Fruit fly (Drosophila melanogaster) whole organism, embryonic: ENCODE measurements around the gene Shaw.

Source experiments
- Ada2b ChIP-seq: fragments of 200-800 bp; sonication (Bioruptor generic); IDR thresholded peaks from 2 replicates; pipeline ENCODE4 v1.3.6; 2022; ENCODE audit warnings: missing biosample characterization, missing genetic modification characterization
- Antp ChIP-seq: fragments of 200-800 bp; sonication (Bioruptor generic); optimal IDR thresholded peaks from 3 replicates; lab custom pipeline; 2016; ENCODE audit warnings: missing biosample characterization, missing genetic modification characterization
- CG10209 ChIP-seq: fragments of 200-800 bp; sonication (Bioruptor generic); optimal IDR thresholded peaks from 3 replicates; lab custom pipeline; 2017; ENCODE audit warnings: missing biosample characterization, mild to moderate bottlenecking, missing genetic modification characterization, missing genetic modification reagents
- CG10321 ChIP-seq: fragments of 200-800 bp; sonication (Bioruptor generic); IDR thresholded peaks from 2 replicates; pipeline ENCODE4 v1.3.6; 2022; ENCODE audit warnings: missing biosample characterization, missing genetic modification characterization
- CG12659 ChIP-seq: fragments of 200-800 bp; sonication (Bioruptor generic); optimal IDR thresholded peaks from 3 replicates; lab custom pipeline; 2017; ENCODE audit warnings: mild to moderate bottlenecking, missing biosample characterization, missing genetic modification reagents, missing genetic modification characterization
- CG12769 ChIP-seq: fragments of 200-800 bp; sonication (Bioruptor generic); optimal IDR thresholded peaks from 2 replicates; lab custom pipeline; 2019; ENCODE audit warnings: missing biosample characterization, mild to moderate bottlenecking, missing genetic modification characterization, moderate library complexity
- CG13424 ChIP-seq: fragments of 200-800 bp; sonication (Bioruptor generic); optimal IDR thresholded peaks from 2 replicates; lab custom pipeline; 2019; ENCODE audit warnings: missing biosample characterization, mild to moderate bottlenecking, missing genetic modification characterization, moderate library complexity
- CG13775 ChIP-seq: fragments of 200-800 bp; sonication (Bioruptor generic); optimal IDR thresholded peaks from 3 replicates; lab custom pipeline; 2017; ENCODE audit warnings: missing biosample characterization, mild to moderate bottlenecking, missing genetic modification characterization
- CG14441 ChIP-seq: fragments of 200-800 bp; sonication (Bioruptor generic); IDR thresholded peaks from 2 replicates; pipeline ENCODE4 v1.3.6; 2022; ENCODE audit warnings: missing biosample characterization, missing genetic modification characterization
- CG15696 ChIP-seq: fragments of 200-800 bp; sonication (Bioruptor generic); optimal IDR thresholded peaks from 2 replicates; lab custom pipeline; 2019; ENCODE audit warnings: missing biosample characterization, mild to moderate bottlenecking, missing genetic modification characterization, moderate library complexity
- CG18619 ChIP-seq: fragments of 200-800 bp; sonication (Bioruptor generic); optimal IDR thresholded peaks from 3 replicates; lab custom pipeline; 2017; ENCODE audit warnings: missing biosample characterization, mild to moderate bottlenecking, missing genetic modification characterization
- CG2678 ChIP-seq: fragments of 200-800 bp; sonication (Bioruptor generic); optimal IDR thresholded peaks from 3 replicates; lab custom pipeline; 2019; ENCODE audit warnings: missing biosample characterization, mild to moderate bottlenecking, missing genetic modification characterization, moderate library complexity
- CG31441 ChIP-seq: fragments of 200-800 bp; sonication (Bioruptor generic); IDR thresholded peaks from 2 replicates; pipeline ENCODE4 v1.3.6; 2022; ENCODE audit warnings: missing biosample characterization, missing genetic modification characterization
- CG5245 ChIP-seq: fragments of 200-800 bp; sonication (Bioruptor generic); optimal IDR thresholded peaks from 3 replicates; lab custom pipeline; 2016; ENCODE audit warnings: missing biosample characterization, missing genetic modification characterization
- CG6765 ChIP-seq: fragments of 200-800 bp; sonication (Bioruptor generic); optimal IDR thresholded peaks from 3 replicates; lab custom pipeline; 2017; ENCODE audit warnings: missing biosample characterization, mild to moderate bottlenecking, missing genetic modification characterization
- CG8478 ChIP-seq: fragments of >200 bp; optimal IDR thresholded peaks from 2 replicates; lab custom pipeline; 2018
- CrebB ChIP-seq: fragments of 200-800 bp; sonication (Bioruptor generic); optimal IDR thresholded peaks from 3 replicates; lab custom pipeline; 2018; ENCODE audit warnings: missing biosample characterization, mild to moderate bottlenecking, missing genetic modification characterization
- Deaf1 ChIP-seq: fragments of 200-800 bp; optimal IDR thresholded peaks from 3 replicates; lab custom pipeline; 2019; ENCODE audit warnings: missing biosample characterization, mild to moderate bottlenecking, missing genetic modification characterization, moderate library complexity
- Drgx ChIP-seq: fragments of 200-800 bp; sonication (Bioruptor generic); IDR thresholded peaks from 2 replicates; pipeline ENCODE4 v1.3.6; 2022; ENCODE audit warnings: missing biosample characterization, missing genetic modification characterization
- Gsc ChIP-seq: fragments of 200-800 bp; sonication (Bioruptor generic); IDR thresholded peaks from 2 replicates; pipeline ENCODE4 v1.3.6; 2022; ENCODE audit warnings: missing biosample characterization, missing genetic modification characterization
- HLH3B ChIP-seq: fragments of 200-800 bp; sonication (Bioruptor generic); IDR thresholded peaks from 2 replicates; pipeline ENCODE4 v1.3.6; 2022; ENCODE audit warnings: missing biosample characterization, missing genetic modification characterization
- HLH4C ChIP-seq: fragments of 200-800 bp; sonication (Bioruptor generic); IDR thresholded peaks from 3 replicates; pipeline ENCODE4 v1.3.6; 2022; ENCODE audit warnings: missing biosample characterization, missing genetic modification characterization; ENCODE audit not compliant: partially characterized antibody
- HLHmδ ChIP-seq: fragments of 200-800 bp; sonication (Bioruptor generic); optimal IDR thresholded peaks from 2 replicates; lab custom pipeline; 2018; ENCODE audit warnings: missing biosample characterization, mild to moderate bottlenecking, missing genetic modification characterization, moderate library complexity
- Kr ChIP-seq: fragments of 200-800 bp; sonication (Bioruptor generic); optimal IDR thresholded peaks from 2 replicates; lab custom pipeline; 2017; ENCODE audit warnings: missing biosample characterization, mild to moderate bottlenecking, missing genetic modification characterization
- Mad ChIP-seq: fragments of 200-800 bp; sonication (Bioruptor generic); optimal IDR thresholded peaks from 2 replicates; lab custom pipeline; 2016; ENCODE audit warnings: missing biosample characterization, missing genetic modification characterization
- Med ChIP-seq: fragments of 200-800 bp; sonication (Bioruptor generic); peaks from one replicate; lab custom pipeline; 2016; ENCODE audit warnings: missing biosample characterization, missing genetic modification characterization, mild to moderate bottlenecking, inconsistent platforms, moderate library complexity
- Mrtf ChIP-seq: fragments of 200-800 bp; sonication (Bioruptor generic); IDR thresholded peaks from 3 replicates; pipeline ENCODE4 v1.3.6; 2022; ENCODE audit warnings: missing biosample characterization, missing genetic modification characterization
- NFAT ChIP-seq: fragments of 200-800 bp; sonication (Bioruptor generic); IDR thresholded peaks from 2 replicates; pipeline ENCODE4 v1.3.6; 2022; ENCODE audit warnings: missing biosample characterization, missing genetic modification characterization
- Sox102F ChIP-seq: fragments of 200-800 bp; sonication (Bioruptor generic); optimal IDR thresholded peaks from 2 replicates; lab custom pipeline; 2018; ENCODE audit warnings: missing biosample characterization, mild to moderate bottlenecking, missing genetic modification characterization, moderate library complexity
- Spps ChIP-seq: fragments of 200-800 bp; sonication (Bioruptor generic); optimal IDR thresholded peaks from 2 replicates; lab custom pipeline; 2018; ENCODE audit warnings: missing biosample characterization, mild to moderate bottlenecking, missing genetic modification characterization
- Tbp ChIP-seq: fragments of >200 bp; optimal IDR thresholded peaks from 2 replicates; lab custom pipeline; 2018; ENCODE audit warnings: missing biosample characterization, missing genetic modification characterization
- ap ChIP-seq: fragments of 200-800 bp; sonication (Bioruptor generic); IDR thresholded peaks from 2 replicates; pipeline ENCODE4 v1.3.6; 2022; ENCODE audit warnings: missing biosample characterization, missing genetic modification characterization
- cato ChIP-seq: fragments of 200-800 bp; sonication (Bioruptor generic); optimal IDR thresholded peaks from 2 replicates; lab custom pipeline; 2016; ENCODE audit warnings: missing biosample characterization, missing genetic modification characterization, borderline replicate concordance
- cg ChIP-seq: fragments of 200-800 bp; sonication (Bioruptor generic); optimal IDR thresholded peaks from 3 replicates; lab custom pipeline; 2019; ENCODE audit warnings: missing biosample characterization, mild to moderate bottlenecking, missing genetic modification characterization, moderate library complexity
- cwo ChIP-seq: fragments of 200-800 bp; sonication (Bioruptor generic); optimal IDR thresholded peaks from 3 replicates; lab custom pipeline; 2017; ENCODE audit warnings: missing biosample characterization, missing genetic modification characterization, mild to moderate bottlenecking, moderate library complexity, missing genetic modification reagents
- danr ChIP-seq: fragments of 200-800 bp; sonication (Bioruptor generic); IDR thresholded peaks from 2 replicates; pipeline ENCODE4 v1.3.6; 2022; ENCODE audit warnings: missing biosample characterization, missing genetic modification characterization
- dmrt99B ChIP-seq: fragments of 200-800 bp; sonication (Bioruptor generic); optimal IDR thresholded peaks from 2 replicates; lab custom pipeline; 2018; ENCODE audit warnings: missing biosample characterization, mild to moderate bottlenecking, missing genetic modification characterization, moderate library complexity
- dpn ChIP-seq, 2 experiments: fragments of 200-800 bp; sonication (Bioruptor generic); optimal IDR thresholded peaks; 3 replicates each; lab custom pipeline; 2016; ENCODE audit warnings: missing biosample characterization in 2 of 2, missing genetic modification characterization in 2 of 2
- ind ChIP-seq: fragments of 200-800 bp; sonication (Bioruptor generic); optimal IDR thresholded peaks from 3 replicates; lab custom pipeline; 2016; ENCODE audit warnings: missing biosample characterization, missing genetic modification characterization
- lov ChIP-seq, 2 experiments: fragments of 200-800 bp in 1 of 2; fragments of >200 bp in 1 of 2; sonication (Bioruptor generic) in 1 of 2; IDR thresholded peaks in 1 of 2; optimal IDR thresholded peaks in 1 of 2; 2 replicates in 1 of 2; 3 replicates in 1 of 2; pipeline versions ENCODE4 v1.3.6 to Lab custom; 2017 to 2022; ENCODE audit warnings: missing biosample characterization in 1 of 2, missing genetic modification characterization in 1 of 2
- odd ChIP-seq: fragments of 200-800 bp; sonication (Bioruptor generic); optimal IDR thresholded peaks from 2 replicates; lab custom pipeline; 2017; ENCODE audit warnings: missing biosample characterization, mild to moderate bottlenecking, missing genetic modification characterization
- row ChIP-seq: fragments of 200-800 bp; sonication (Bioruptor generic); IDR thresholded peaks from 3 replicates; pipeline ENCODE4 v1.3.6; 2022; ENCODE audit warnings: missing biosample characterization, missing genetic modification characterization
- sisA ChIP-seq: fragments of 200-800 bp; sonication (Bioruptor generic); IDR thresholded peaks from 2 replicates; pipeline ENCODE4 v1.3.6; 2022; ENCODE audit warnings: missing biosample characterization, missing genetic modification characterization
- so ChIP-seq: fragments of 200-800 bp; sonication (Bioruptor generic); IDR thresholded peaks from 3 replicates; pipeline ENCODE4 v1.3.6; 2022; ENCODE audit warnings: missing biosample characterization, missing genetic modification characterization
- tgo ChIP-seq: fragments of 200-800 bp; sonication (Bioruptor generic); IDR thresholded peaks from 3 replicates; pipeline ENCODE4 v1.3.6; 2022; ENCODE audit warnings: missing biosample characterization, missing genetic modification characterization
- zen ChIP-seq: fragments of 200-800 bp; sonication (Bioruptor generic); optimal IDR thresholded peaks from 3 replicates; lab custom pipeline; 2018; ENCODE audit warnings: missing biosample characterization, mild to moderate bottlenecking, missing genetic modification characterization, moderate library complexity
- zf30C ChIP-seq: fragments of 200-800 bp; sonication (Bioruptor generic); optimal IDR thresholded peaks from 3 replicates; lab custom pipeline; 2018; ENCODE audit warnings: missing biosample characterization, mild to moderate bottlenecking, missing genetic modification characterization

The Shaw gene

dm6 chr2L:3778157-3779060 lies 60.4 kb downstream of the Shaw start (continued):
- peak; percentile 42 for TF ChIP-seq odd
- TF ChIP-seq danr (GFP tag; lab: Robert Waterston, UW), result no peak
- no peak for TF ChIP-seq ap (GFP tag; lab: Robert Waterston, UW)
- peak; percentile 39; the same call in 1 of the 3 replicates for TF ChIP-seq row (GFP tag; lab: Robert Waterston, UW)
- peak; percentile 6 for TF ChIP-seq CG15696
- TF ChIP-seq Mrtf, result 0 out of 3 replicates have a peak, but pooled peaks have one; percentile 26
- TF ChIP-seq Ada2b (GFP tag; lab: Robert Waterston, UW), result peak; percentile 45; the same call in 1 of the 2 replicates
- TF ChIP-seq CG14441 (GFP tag; lab: Robert Waterston, UW), result peak; percentile 42; the same call in 1 of the 2 replicates
- no peak for TF ChIP-seq HLH4C (GFP tag; lab: Robert Waterston, UW)
- peak; percentile 19; the same call in 1 of the 2 replicates for TF ChIP-seq NFAT (GFP tag; lab: Robert Waterston, UW)
- TF ChIP-seq HLHmδ, result no peak
- peak; percentile 31 for TF ChIP-seq CG2678 (tag; lab: Kevin White, UChicago)
- TF ChIP-seq Gsc (GFP tag; lab: Robert Waterston, UW), result no peak
- TF ChIP-seq HLH3B (GFP tag; lab: Robert Waterston, UW), result 0 out of 2 replicates have a peak, but pooled peaks have one; percentile 24
- no peak for TF ChIP-seq CG12659 (GFP tag; lab: Kevin White, UChicago)
- no peak for TF ChIP-seq Antp (GFP tag; lab: Kevin White, UChicago)
- peak; percentile 16 for TF ChIP-seq zen
- TF ChIP-seq sisA (GFP tag; lab: Robert Waterston, UW), result 0 out of 2 replicates have a peak, but pooled peaks have one; percentile 4
- peak; percentile 32 for TF ChIP-seq CrebB (tag; lab: Kevin White, UChicago)
- TF ChIP-seq Spps (tag; lab: Kevin White, UChicago), result no peak
- peak; percentile 1 for TF ChIP-seq CG13424 (tag; lab: Kevin White, UChicago)
- TF ChIP-seq Drgx (GFP tag; lab: Robert Waterston, UW), result peak; percentile 72
- no peak for TF ChIP-seq Tbp (GFP tag; lab: Kevin White, UChicago)
- peak; percentile 25 for TF ChIP-seq zf30C (GFP tag; lab: Kevin White, UChicago)
- TF ChIP-seq CG5245 (GFP tag; lab: Kevin White, UChicago), result no peak
- TF ChIP-seq lov (optimal IDR thresholded peaks at IDR 0.05; lab: Kevin White, UChicago), result no peak
- TF ChIP-seq lov (GFP tag; IDR thresholded peaks at IDR 0.05; lab: Robert Waterston, UW), result 0 out of 3 replicates have a peak, but pooled peaks have one; percentile 72
- TF ChIP-seq cwo (GFP tag; lab: Kevin White, UChicago), result peak; percentile 62
- 0 out of 3 replicates have a peak, but pooled peaks have one; percentile 21 for TF ChIP-seq so (GFP tag; lab: Robert Waterston, UW)
- TF ChIP-seq Med (GFP tag; lab: Kevin White, UChicago), result peak; percentile 89
- no peak for TF ChIP-seq Mad
- TF ChIP-seq CG13775 (GFP tag; lab: Kevin White, UChicago), result peak; percentile 30
- TF ChIP-seq CG8478 (lab: Kevin White, UChicago), result no peak
- TF ChIP-seq CG31441 (GFP tag; lab: Robert Waterston, UW), result peak; percentile 63
- TF ChIP-seq cato, result no peak
- TF ChIP-seq dpn (GFP tag; optimal IDR thresholded peaks at IDR 0.05; lab: Kevin White, UChicago), result peak in 1 of 2 experiments; percentile 38
- peak; percentile 81 for TF ChIP-seq CG12769 (tag; lab: Kevin White, UChicago)
- TF ChIP-seq tgo (GFP tag; lab: Robert Waterston, UW), result no peak
- peak; percentile 46 for TF ChIP-seq CG10209 (GFP tag; lab: Kevin White, UChicago)
- TF ChIP-seq CG6765 (GFP tag; lab: Kevin White, UChicago), result peak; percentile 45
- TF ChIP-seq CG10321 (GFP tag; lab: Robert Waterston, UW), result peak; percentile 9; the same call in 1 of the 2 replicates
- TF ChIP-seq Deaf1 (tag; lab: Kevin White, UChicago), result peak; percentile 90
- peak; percentile 87 for TF ChIP-seq cg (GFP tag; lab: Kevin White, UChicago)
- TF ChIP-seq ind, result peak; percentile 13
- peak; percentile 43 for TF ChIP-seq Kr (GFP tag; lab: Kevin White, UChicago)
- peak; percentile 64 for TF ChIP-seq Sox102F (GFP tag; lab: Kevin White, UChicago)
- TF ChIP-seq dmrt99B (tag; lab: Kevin White, UChicago), result peak; percentile 58
- TF ChIP-seq CG18619 (GFP tag; lab: Kevin White, UChicago), result peak; percentile 16
